Worm (Caenorhabditis elegans) whole organism, mixed stage, embryonic: ENCODE data around the gene str-68.
"Not testable (repeated sequence)": the region's sequence is repeated elsewhere in the genome, so short reads cannot be mapped to it uniquely, and the experiment has no call there.

Experiments used
- M03D4.4 ChIP-seq: sonication (generic microtip); optimal IDR thresholded peaks from 2 replicates; lab custom pipeline; 2017; ENCODE audit warnings: mild to moderate bottlenecking, missing genetic modification characterization, missing compliant biosample characterization
- bed-3 ChIP-seq: fragments of 200-800 bp; sonication (Bioruptor generic); optimal IDR thresholded peaks from 3 replicates; lab custom pipeline; 2018; ENCODE audit warnings: mild to moderate bottlenecking, missing genetic modification characterization, moderate library complexity, missing compliant biosample characterization
- blmp-1 ChIP-seq: fragments of 150-350 bp; optimal IDR thresholded peaks from 2 replicates; lab custom pipeline; 2014; ENCODE audit warnings: missing biosample characterization, missing genetic modification characterization
- ceh-39 ChIP-seq: fragments of 150-350 bp; optimal IDR thresholded peaks from 2 replicates; lab custom pipeline; 2014; ENCODE audit warnings: missing biosample characterization, missing genetic modification characterization
- ceh-43 ChIP-seq: fragments of 200-800 bp; sonication (Bioruptor generic); optimal IDR thresholded peaks from 2 replicates; lab custom pipeline; 2018; ENCODE audit warnings: mild to moderate bottlenecking, missing genetic modification characterization, moderate library complexity, missing compliant biosample characterization
- ceh-83 ChIP-seq: fragments of 200-800 bp; sonication (Bioruptor generic); optimal IDR thresholded peaks from 2 replicates; lab custom pipeline; 2018; ENCODE audit warnings: mild to moderate bottlenecking, missing genetic modification characterization, missing compliant biosample characterization
- ces-1 ChIP-seq: fragments of 150-350 bp; optimal IDR thresholded peaks from 2 replicates; lab custom pipeline; 2014; ENCODE audit warnings: missing biosample characterization, missing genetic modification reagents, missing genetic modification characterization
- cnd-1 ChIP-seq: fragments of 200-800 bp; sonication (Bioruptor generic); optimal IDR thresholded peaks from 2 replicates; lab custom pipeline; 2018; ENCODE audit warnings: mild to moderate bottlenecking, missing genetic modification characterization, missing compliant biosample characterization
- drap-1 ChIP-seq: fragments of 200-800 bp; sonication (Bioruptor generic); optimal IDR thresholded peaks from 3 replicates; lab custom pipeline; 2018; ENCODE audit warnings: mild to moderate bottlenecking, missing genetic modification characterization, missing compliant biosample characterization
- elt-1 ChIP-seq: sonication (generic microtip); optimal IDR thresholded peaks from 2 replicates; lab custom pipeline; 2017; ENCODE audit warnings: missing genetic modification characterization, mild to moderate bottlenecking, missing compliant biosample characterization, antibody characterized with exemption, moderate library complexity, borderline replicate concordance; ENCODE audit not compliant: insufficient read depth
- elt-3 ChIP-seq: fragments of 150-350 bp; optimal IDR thresholded peaks from 2 replicates; lab custom pipeline; 2014; ENCODE audit warnings: missing biosample characterization, missing genetic modification characterization
- ham-2 ChIP-seq: fragments of 200-800 bp; sonication (Bioruptor generic); optimal IDR thresholded peaks from 2 replicates; lab custom pipeline; 2018; ENCODE audit warnings: mild to moderate bottlenecking, missing genetic modification characterization, missing compliant biosample characterization
- hlh-1 ChIP-seq: fragments of 150-350 bp; optimal IDR thresholded peaks from 2 replicates; lab custom pipeline; 2014; ENCODE audit warnings: missing biosample characterization, missing genetic modification reagents, missing genetic modification characterization
- lin-13 ChIP-seq: fragments of 150-350 bp; optimal IDR thresholded peaks from 2 replicates; lab custom pipeline; 2014; ENCODE audit warnings: missing biosample characterization, missing genetic modification characterization
- lin-32 ChIP-seq: fragments of 200-800 bp; sonication (Bioruptor generic); optimal IDR thresholded peaks from 2 replicates; lab custom pipeline; 2018; ENCODE audit warnings: mild to moderate bottlenecking, missing genetic modification characterization, missing compliant biosample characterization
- lsy-2 ChIP-seq: fragments of 150-350 bp; optimal IDR thresholded peaks from 2 replicates; lab custom pipeline; 2014; ENCODE audit warnings: missing biosample characterization, missing genetic modification characterization
- mab-5 ChIP-seq: fragments of 150-350 bp; optimal IDR thresholded peaks from 2 replicates; lab custom pipeline; 2014; ENCODE audit warnings: missing biosample characterization, missing genetic modification characterization
- mep-1 ChIP-seq: fragments of 150-350 bp; optimal IDR thresholded peaks from 2 replicates; lab custom pipeline; 2017; ENCODE audit warnings: missing biosample characterization, missing genetic modification reagents, missing genetic modification characterization, inconsistent platforms
- mls-2 ChIP-seq: sonication (generic microtip); optimal IDR thresholded peaks from 2 replicates; lab custom pipeline; 2016; ENCODE audit warnings: mild to moderate bottlenecking, missing genetic modification characterization, moderate library complexity, missing compliant biosample characterization
- nhr-2 ChIP-seq: fragments of 150-350 bp; optimal IDR thresholded peaks from 2 replicates; lab custom pipeline; 2014; ENCODE audit warnings: missing biosample characterization, missing genetic modification characterization
- nhr-237 ChIP-seq: fragments of 150-350 bp; optimal IDR thresholded peaks from 2 replicates; lab custom pipeline; 2014; ENCODE audit warnings: missing biosample characterization, missing genetic modification characterization
- nhr-28 ChIP-seq: fragments of 150-350 bp; optimal IDR thresholded peaks from 2 replicates; lab custom pipeline; 2014; ENCODE audit warnings: missing biosample characterization, missing genetic modification characterization
- nhr-76 ChIP-seq: sonication (generic microtip); optimal IDR thresholded peaks from 2 replicates; lab custom pipeline; 2017; ENCODE audit warnings: missing biosample characterization, missing genetic modification characterization
- pha-4 ChIP-seq: fragments of 150-350 bp; optimal IDR thresholded peaks from 2 replicates; lab custom pipeline; 2018; ENCODE audit warnings: missing biosample characterization, missing genetic modification reagents, missing genetic modification characterization
- snpc-4 ChIP-seq: fragments of 150-350 bp; optimal IDR thresholded peaks from 2 replicates; lab custom pipeline; 2014; ENCODE audit warnings: missing biosample characterization, missing genetic modification characterization
- tbx-8 ChIP-seq: fragments of 200-800 bp; sonication (Bioruptor generic); optimal IDR thresholded peaks from 2 replicates; lab custom pipeline; 2018; ENCODE audit warnings: mild to moderate bottlenecking, missing genetic modification characterization, moderate library complexity, missing compliant biosample characterization
- unc-120 ChIP-seq: sonication (generic microtip); optimal IDR thresholded peaks from 2 replicates; lab custom pipeline; 2017; ENCODE audit warnings: missing genetic modification characterization, missing compliant biosample characterization; ENCODE audit not compliant: poor library complexity, severe bottlenecking
- unc-39 ChIP-seq: fragments of 150-350 bp; optimal IDR thresholded peaks from 2 replicates; lab custom pipeline; 2014; ENCODE audit warnings: missing biosample characterization, missing genetic modification characterization
- unc-62 ChIP-seq: fragments of 150-350 bp; optimal IDR thresholded peaks from 2 replicates; lab custom pipeline; 2014; ENCODE audit warnings: missing biosample characterization, missing genetic modification reagents, missing genetic modification characterization
- zip-8 ChIP-seq: fragments of 150-350 bp; optimal IDR thresholded peaks from 2 replicates; lab custom pipeline; 2014; ENCODE audit warnings: missing biosample characterization, missing genetic modification characterization

Gene str-68

DNA sequence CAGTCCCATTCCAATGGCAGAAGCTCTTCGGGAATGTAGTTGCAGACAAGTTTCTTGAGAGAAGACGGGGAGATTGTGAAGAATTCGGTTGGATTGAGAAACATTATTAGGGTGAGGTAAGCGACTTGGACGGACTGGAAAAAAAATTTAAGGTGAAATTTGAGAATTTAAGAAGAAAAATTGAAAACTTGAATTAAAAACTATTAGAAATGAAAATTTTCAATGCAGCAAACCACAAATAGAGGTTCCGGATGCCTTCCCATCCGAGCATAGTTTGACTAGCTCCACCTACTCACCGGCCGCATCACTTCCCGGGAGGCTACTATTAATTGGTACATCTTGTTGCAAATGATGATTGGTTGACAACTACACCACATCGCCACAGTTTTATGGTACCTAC, 6.4 kb upstream of the str-68 start, which contains the start of gene Y73C8C.8:
TSS of gene Y73C8C.8 (minus strand) at position 101 of the 400 bp plus-strand sequence.
- TF ChIP-seq lin-32 (GFP tag; lab: Kevin White, UChicago) (no peak), mls-2 (tag; lab: Kevin White, UChicago) (no peak), unc-120 (no peak)
- TF ChIP-seq, all 35 proteins: peak for 0

DNA sequence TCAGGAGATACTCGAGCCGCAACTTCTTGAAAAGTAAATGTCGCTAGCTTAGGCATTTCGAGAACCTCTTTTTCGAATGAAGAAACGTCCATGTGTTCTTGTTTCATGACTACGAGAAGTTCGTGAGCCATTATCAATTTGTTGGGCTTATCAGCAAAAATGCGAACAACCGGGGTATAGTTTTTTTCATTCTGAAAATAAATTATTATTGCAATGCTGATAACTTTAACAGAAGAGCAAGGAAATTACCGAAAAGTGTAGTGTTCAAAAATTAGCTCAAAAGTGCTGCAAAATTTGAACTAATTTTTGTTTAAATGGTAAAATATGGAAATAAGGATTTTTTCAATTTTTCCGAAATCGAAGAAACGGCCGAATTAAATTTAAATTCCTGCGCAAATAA, 4.8 kb upstream of the str-68 start:
- no peak for TF ChIP-seq lin-13 (tag; lab: Kevin White, UChicago)
- TF ChIP-seq bed-3 (GFP tag; lab: Kevin White, UChicago) = no peak
- no peak for TF ChIP-seq snpc-4 (tag; lab: Kevin White, UChicago)
- TF ChIP-seq unc-120 = no peak
- no peak for TF ChIP-seq ceh-83 (GFP tag; lab: Kevin White, UChicago)
- no peak for TF ChIP-seq tbx-8 (GFP tag; lab: Kevin White, UChicago)
- no peak for TF ChIP-seq ham-2 (GFP tag; lab: Kevin White, UChicago)
- TF ChIP-seq hlh-1 (tag; lab: Kevin White, UChicago) = no peak
- no peak for TF ChIP-seq unc-39 (tag; lab: Kevin White, UChicago)
- TF ChIP-seq pha-4 (tag; lab: Kevin White, UChicago) = no peak
- no peak for TF ChIP-seq mab-5
- no peak for TF ChIP-seq drap-1 (GFP tag; lab: Kevin White, UChicago)
- no peak for TF ChIP-seq ceh-39

DNA sequence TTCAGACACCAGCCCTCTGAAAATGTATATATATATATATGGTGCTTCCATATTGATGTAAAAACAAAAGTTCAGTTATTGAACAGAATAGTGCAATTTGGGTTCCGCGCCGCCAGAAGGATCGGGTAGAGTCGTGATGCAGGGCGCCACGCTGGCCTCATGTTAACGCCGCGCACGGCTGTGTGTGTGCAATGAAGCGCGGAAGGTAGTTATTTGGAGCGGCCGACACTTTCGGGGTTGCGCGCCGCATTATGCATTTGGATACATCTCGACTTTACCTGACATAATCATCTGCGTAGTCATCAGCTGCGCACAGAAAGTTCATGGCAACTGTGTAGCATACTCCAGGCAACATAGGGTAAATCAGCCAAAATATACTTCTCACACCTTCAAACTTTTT, 565 bp downstream of the str-68 start:
- TF ChIP-seq mep-1 = no peak
- TF ChIP-seq mab-5 = no peak
- TF ChIP-seq ces-1 (GFP tag; lab: Kevin White, UChicago) = no peak
- no peak for TF ChIP-seq ceh-39
- TF ChIP-seq unc-120 = no peak
- TF ChIP-seq pha-4 (tag; lab: Kevin White, UChicago) = no peak
- no peak for TF ChIP-seq M03D4.4 (tag; lab: Kevin White, UChicago)

DNA sequence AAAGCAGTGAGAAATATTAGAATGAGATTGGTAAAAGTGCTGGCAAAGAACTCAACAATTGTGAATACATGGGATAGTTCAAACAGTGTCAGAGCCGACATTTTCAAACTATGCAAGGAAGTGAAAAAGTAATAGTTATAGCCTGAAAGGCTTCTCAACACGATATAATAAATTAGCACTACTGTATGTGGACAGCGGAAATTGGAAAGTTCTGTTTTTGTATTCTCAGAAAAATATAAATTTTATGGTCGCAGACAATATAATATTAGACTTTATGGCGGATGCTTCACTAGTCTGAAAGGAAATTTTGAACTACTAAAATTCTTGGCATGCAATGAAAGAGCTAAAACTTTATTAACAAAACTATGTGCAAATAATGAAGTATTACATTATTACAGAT, 1.5 kb downstream of the str-68 start, which contains the start of gene str-69:
TSS of gene str-69 (minus strand) at position 101 of the 400 bp plus-strand sequence.
- no peak for TF ChIP-seq tbx-8 (GFP tag; lab: Kevin White, UChicago)
- TF ChIP-seq, all 35 proteins: peak for 0

DNA sequence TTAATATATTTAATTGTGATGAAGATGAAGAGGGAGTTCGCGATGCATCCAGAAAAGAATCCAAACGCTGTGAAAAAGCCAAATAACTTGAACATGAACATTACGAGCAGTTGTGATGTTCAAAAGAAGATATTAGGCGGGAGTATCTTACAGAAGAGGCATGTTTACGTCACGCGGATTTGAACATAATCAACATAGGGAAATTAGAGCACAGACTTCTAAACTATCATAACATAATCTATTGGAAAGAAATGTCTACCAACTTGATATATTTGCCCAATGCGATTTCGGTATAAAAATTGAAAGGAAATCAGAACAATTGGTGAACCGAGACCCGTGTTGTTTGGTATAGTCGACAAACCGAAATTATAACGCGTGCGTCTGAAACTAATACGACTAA, 3.2 kb downstream of the str-68 start, which contains the start of gene str-66:
TSS of gene str-66 (minus strand) at position 101 of the 400 bp plus-strand sequence.
- TF ChIP-seq unc-39 (tag; lab: Kevin White, UChicago) = no peak
- TF ChIP-seq M03D4.4 (tag; lab: Kevin White, UChicago) = no peak
- TF ChIP-seq ham-2 (GFP tag; lab: Kevin White, UChicago) = no peak
- TF ChIP-seq nhr-28 (tag; lab: Kevin White, UChicago) = no peak
- TF ChIP-seq mls-2 (tag; lab: Kevin White, UChicago) = no peak
- no peak for TF ChIP-seq ces-1 (GFP tag; lab: Kevin White, UChicago)
- TF ChIP-seq lsy-2 (tag; lab: Kevin White, UChicago) = no peak
- no peak for TF ChIP-seq nhr-2 (tag; lab: Kevin White, UChicago)
- TF ChIP-seq nhr-237 (tag; lab: Kevin White, UChicago) = no peak
- TF ChIP-seq unc-62 (GFP tag; lab: Kevin White, UChicago) = no peak
- TF ChIP-seq nhr-76 (tag; lab: Kevin White, UChicago) = no peak
- TF ChIP-seq bed-3 (GFP tag; lab: Kevin White, UChicago) = no peak
- no peak for TF ChIP-seq ceh-43 (GFP tag; lab: Kevin White, UChicago)
- no peak for TF ChIP-seq elt-3

DNA sequence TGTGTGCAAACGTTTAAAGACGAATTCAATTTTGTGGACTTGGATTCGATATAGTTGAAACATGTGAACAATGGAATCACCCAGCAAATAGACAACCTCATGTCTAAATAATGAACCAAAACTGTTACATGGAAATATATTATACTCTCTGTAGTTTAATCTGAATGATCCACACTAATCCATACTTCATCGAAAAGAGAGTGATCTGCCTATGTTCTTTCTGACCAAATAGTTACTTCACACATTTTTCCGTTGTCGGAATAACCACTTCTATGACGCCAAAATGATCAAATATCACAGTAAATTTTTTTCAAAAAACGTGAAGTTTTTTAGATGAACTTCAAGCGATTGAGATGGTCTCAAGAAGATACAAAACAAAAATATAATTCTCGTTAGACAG, 5.3 kb downstream of the str-68 start, which contains the start of gene Y73C8C.4:
TSS of gene Y73C8C.4 (minus strand) at position 101 of the 400 bp plus-strand sequence.
- not testable (repeated sequence) for TF ChIP-seq bed-3 (GFP tag; lab: Kevin White, UChicago); lsy-2 (tag; lab: Kevin White, UChicago); blmp-1 (tag; lab: Kevin White, UChicago)

DNA sequence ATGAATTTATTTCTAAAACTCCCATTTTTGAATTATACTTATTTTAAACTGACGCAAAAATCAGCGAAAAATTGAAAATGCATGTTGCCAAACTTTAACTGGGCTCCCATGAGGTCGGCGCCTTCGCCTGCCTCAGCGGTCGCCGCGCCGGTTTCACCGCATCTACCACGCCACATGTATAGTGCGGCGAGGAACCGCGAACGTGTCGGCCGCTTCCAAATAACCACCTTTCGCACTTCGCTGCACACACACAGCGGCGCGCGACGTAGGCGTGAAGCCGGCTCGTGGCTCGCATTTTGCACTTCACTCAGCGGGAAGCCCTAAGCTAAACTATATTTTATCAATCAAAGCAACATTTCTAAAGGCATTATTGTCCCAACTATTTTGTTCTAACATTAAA, 6.8 kb downstream of the str-68 start:
- TF ChIP-seq ceh-43 (GFP tag; lab: Kevin White, UChicago) = no peak
- TF ChIP-seq zip-8 = no peak
- TF ChIP-seq cnd-1 (tag; lab: Kevin White, UChicago) = no peak
- TF ChIP-seq nhr-76 (tag; lab: Kevin White, UChicago) = no peak
- TF ChIP-seq elt-1 (tag; lab: Kevin White, UChicago) = no peak
- TF ChIP-seq hlh-1 (tag; lab: Kevin White, UChicago) = no peak
- TF ChIP-seq nhr-2 (tag; lab: Kevin White, UChicago) = no peak
- TF ChIP-seq ceh-39 = no peak
- no peak for TF ChIP-seq lsy-2 (tag; lab: Kevin White, UChicago)
- TF ChIP-seq pha-4 (tag; lab: Kevin White, UChicago) = no peak
- TF ChIP-seq ceh-83 (GFP tag; lab: Kevin White, UChicago) = no peak
- no peak for TF ChIP-seq M03D4.4 (tag; lab: Kevin White, UChicago)
